Worm (Caenorhabditis elegans): ENCODE data around the gene srh-36.

srh-36 gene

ce11 chrV:2861505-2861904, 40.0 kb upstream of the srh-36 start, which contains the start of gene srh-270:
srh-270 (minus strand) TSS chrV:2861605.
- TF ChIP-seq ceh-82 (tag; optimal IDR thresholded peaks at IDR 0.05) (no peak), ceh-90 (tag; optimal IDR thresholded peaks at IDR 0.05) (no peak), lin-13 (GFP tag; optimal IDR thresholded peaks at IDR 0.05) (no peak), aha-1 (tag; optimal IDR thresholded peaks at IDR 0.05) (no peak), unc-62 (GFP tag; optimal IDR thresholded peaks at IDR 0.05) (no peak), mdl-1 (tag; optimal IDR thresholded peaks at IDR 0.05) (no peak), nhr-237 (tag; optimal IDR thresholded peaks at IDR 0.05) (no peak), blmp-1 (tag; optimal IDR thresholded peaks at IDR 0.05) (no peak), fkh-4 (tag; optimal IDR thresholded peaks at IDR 0.05; ENCODE audit: borderline replicate concordance) (no peak), nhr-11 (tag; optimal IDR thresholded peaks at IDR 0.05) (no peak), Y116A8C.19 (tag; optimal IDR thresholded peaks at IDR 0.05; ENCODE audit: borderline replicate concordance) (no peak), ztf-11 (tag; optimal IDR thresholded peaks at IDR 0.05) (no peak)

- TF ChIP-seq alr-1 (tag; optimal IDR thresholded peaks at IDR 0.05; ENCODE audit: borderline replicate concordance) (no peak), dsc-1 (tag; optimal IDR thresholded peaks at IDR 0.05) (no peak), egl-27 (tag; optimal IDR thresholded peaks at IDR 0.05) (no peak), unc-62 (GFP tag; optimal IDR thresholded peaks at IDR 0.05) (no peak), nhr-11 (tag; optimal IDR thresholded peaks at IDR 0.05) (no peak), mab-9 (GFP tag; IDR thresholded peaks at IDR 0.05) (no peak), ceh-88 (GFP tag; IDR thresholded peaks at IDR 0.05) (no peak), jun-1 (tag; optimal IDR thresholded peaks at IDR 0.05) (no peak), nhr-84 (tag; optimal IDR thresholded peaks at IDR 0.05) (no peak), zag-1 (tag; optimal IDR thresholded peaks at IDR 0.05) (no peak)
Measured at ce11 chrV:2859738-2860137, 38.3 kb upstream of the srh-36 start, which contains the start of gene srj-54. srj-54 (minus strand) TSS chrV:2859838.

ce11 chrV:2857842-2858241, 36.4 kb upstream of the srh-36 start, which contains the start of gene srj-55:
srj-55 (minus strand) TSS chrV:2857942.
- TF ChIP-seq C04F5.9 (tag; optimal IDR thresholded peaks at IDR 0.05): no peak
- no peak for TF ChIP-seq C16A3.4 (tag; optimal IDR thresholded peaks at IDR 0.05)
- TF ChIP-seq nhr-11 (tag; optimal IDR thresholded peaks at IDR 0.05): no peak
- no peak for TF ChIP-seq ceh-8 (GFP tag; optimal IDR thresholded peaks at IDR 0.05)
- no peak for TF ChIP-seq nhr-71 (tag; optimal IDR thresholded peaks at IDR 0.05)
- TF ChIP-seq isw-1 (GFP tag; IDR thresholded peaks at IDR 0.05): no peak

- TF ChIP-seq nhr-47 (tag; optimal IDR thresholded peaks at IDR 0.05): no peak
- TF ChIP-seq sptf-1 (tag; optimal IDR thresholded peaks at IDR 0.05): no peak
- no peak for TF ChIP-seq lin-15B (tag; optimal IDR thresholded peaks at IDR 0.05)
- TF ChIP-seq hlh-17 (GFP tag; optimal IDR thresholded peaks at IDR 0.05; ENCODE audit: borderline replicate concordance): no peak
- TF ChIP-seq unc-30 (tag; optimal IDR thresholded peaks at IDR 0.05): no peak
- TF ChIP-seq lin-13 (GFP tag; optimal IDR thresholded peaks at IDR 0.05): no peak
- TF ChIP-seq nhr-237 (tag; optimal IDR thresholded peaks at IDR 0.05): no peak
- no peak for TF ChIP-seq pax-3 (tag; optimal IDR thresholded peaks at IDR 0.05)
- TF ChIP-seq dpl-1 (GFP tag; optimal IDR thresholded peaks at IDR 0.05): no peak
- TF ChIP-seq zag-1 (tag; optimal IDR thresholded peaks at IDR 0.05): no peak
- TF ChIP-seq unc-130 (tag; optimal IDR thresholded peaks at IDR 0.05): no peak
- no peak for TF ChIP-seq efl-3 (GFP tag; optimal IDR thresholded peaks at IDR 0.05)
- no peak for TF ChIP-seq hpl-2 (GFP tag; optimal IDR thresholded peaks at IDR 0.05)
- no peak for TF ChIP-seq rnt-1 (tag; optimal IDR thresholded peaks at IDR 0.05)
- TF ChIP-seq nhr-11 (tag; optimal IDR thresholded peaks at IDR 0.05): no peak
- no peak for TF ChIP-seq ceh-63 (GFP tag; optimal IDR thresholded peaks at IDR 0.05)
- TF ChIP-seq unc-98 (GFP tag; IDR thresholded peaks at IDR 0.05): no peak
- TF ChIP-seq dsc-1 (tag; optimal IDR thresholded peaks at IDR 0.05): no peak
- no peak for TF ChIP-seq nhr-76 (tag; optimal IDR thresholded peaks at IDR 0.05)
Measured at ce11 chrV:2855473-2855872, 34.0 kb upstream of the srh-36 start, which contains the start of gene srj-57. srj-57 (minus strand) TSS chrV:2855573.
